Fruit fly (Drosophila melanogaster) whole organism, larva: ENCODE data around the gene CG12662.

ENCODE experiments used
- noc ChIP-seq: fragments of 200-800 bp; sonication (Bioruptor generic); optimal IDR thresholded peaks from 3 replicates; lab custom pipeline; 2019; ENCODE audit warnings: missing biosample characterization, mild to moderate bottlenecking, missing genetic modification characterization, moderate library complexity

The CG12662 gene

DNA sequence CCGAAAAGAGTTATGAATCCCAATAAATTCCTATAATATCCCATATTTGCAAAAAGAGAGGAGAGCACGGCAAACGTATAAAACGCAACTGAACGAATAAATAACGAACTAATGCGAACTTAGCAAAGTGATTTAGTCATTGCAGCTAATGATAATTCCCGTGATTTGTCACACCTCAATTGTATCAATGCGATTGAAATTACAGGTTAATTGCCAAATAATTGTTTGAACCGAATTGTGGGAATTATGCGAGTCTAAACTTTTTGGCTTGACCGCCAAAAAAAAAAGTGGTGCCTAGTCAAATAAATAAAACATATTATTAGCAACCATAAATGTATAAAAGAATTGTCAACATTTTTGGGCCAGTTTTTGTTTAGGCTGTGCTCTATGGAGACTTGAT is at the start of gene CG12662:
TSS of gene CG12662 (minus strand) at position 101 of the 400 bp plus-strand sequence.
- TF ChIP-seq noc (tag; lab: Kevin White, UChicago), result no peak

- no peak for TF ChIP-seq noc (tag; lab: Kevin White, UChicago)
Measured at dm6 chrX:9029900-9030373, 45.7 kb upstream of the CG12662 start, which contains the start of gene Nost. Gene Nost, plus strand, starts transcription at chrX:9030205.

dm6 chrX:9029416-9029815 is 45.2 kb upstream of the CG12662 start:
- no peak for TF ChIP-seq noc (tag; lab: Kevin White, UChicago)

DNA sequence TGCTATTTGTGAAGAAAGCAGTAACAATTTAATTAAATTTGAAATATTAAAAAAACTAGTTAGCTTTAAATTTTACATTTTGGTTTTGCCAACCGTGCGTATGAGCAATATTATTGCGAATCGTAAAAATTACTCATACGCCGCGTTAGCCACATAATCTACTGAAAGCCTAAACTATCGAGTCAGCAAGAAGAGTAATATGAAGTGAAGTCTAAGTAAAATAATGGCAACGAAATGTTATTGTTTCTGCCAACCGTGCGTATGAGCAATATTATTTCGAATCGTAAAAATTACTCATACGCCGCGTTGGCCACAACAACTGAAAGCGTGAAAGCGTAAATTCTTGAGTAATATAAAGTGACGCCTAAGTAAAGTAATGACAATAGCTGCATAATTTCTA is 35.9 kb upstream of the CG12662 start:
- TF ChIP-seq noc (tag; lab: Kevin White, UChicago), result no peak

DNA sequence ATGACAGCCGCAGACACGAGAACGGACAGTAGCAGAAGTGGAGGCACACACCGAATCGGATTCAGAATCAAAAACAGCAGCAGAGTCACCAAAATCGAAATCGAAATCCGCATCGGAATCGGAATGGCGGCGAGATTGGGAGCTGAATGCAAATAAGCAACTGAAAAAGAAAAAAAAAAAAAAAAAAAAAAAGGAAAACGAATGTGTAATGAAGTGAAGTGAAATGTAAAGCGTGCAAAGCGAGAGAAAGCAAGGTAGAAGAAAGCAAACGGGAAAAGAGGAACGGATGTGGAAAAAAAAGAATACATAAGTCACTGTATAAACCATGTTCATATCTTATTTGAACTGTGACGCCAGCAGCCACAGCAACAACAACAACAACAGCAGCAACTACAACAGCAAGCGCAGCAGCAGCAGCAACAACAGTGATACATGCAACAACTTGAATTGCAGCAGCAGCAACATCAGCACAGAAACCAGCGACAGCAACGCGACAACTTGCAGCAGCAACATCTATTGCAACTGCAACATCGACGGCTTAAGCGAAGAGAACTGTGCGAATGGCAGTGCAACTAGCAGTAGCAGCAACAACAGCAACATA is 29.2 kb upstream of the CG12662 start:
- no peak for TF ChIP-seq noc (tag; lab: Kevin White, UChicago)

dm6 chrX:9012722-9013121 is 28.5 kb upstream of the CG12662 start:
- TF ChIP-seq noc (tag; lab: Kevin White, UChicago), result no peak

- no peak for TF ChIP-seq noc (tag; lab: Kevin White, UChicago)
Measured at dm6 chrX:9007215-9007614, 23.0 kb upstream of the CG12662 start.

- TF ChIP-seq noc (tag; lab: Kevin White, UChicago), result no peak
Measured at dm6 chrX:9004333-9004732, 20.1 kb upstream of the CG12662 start.

DNA sequence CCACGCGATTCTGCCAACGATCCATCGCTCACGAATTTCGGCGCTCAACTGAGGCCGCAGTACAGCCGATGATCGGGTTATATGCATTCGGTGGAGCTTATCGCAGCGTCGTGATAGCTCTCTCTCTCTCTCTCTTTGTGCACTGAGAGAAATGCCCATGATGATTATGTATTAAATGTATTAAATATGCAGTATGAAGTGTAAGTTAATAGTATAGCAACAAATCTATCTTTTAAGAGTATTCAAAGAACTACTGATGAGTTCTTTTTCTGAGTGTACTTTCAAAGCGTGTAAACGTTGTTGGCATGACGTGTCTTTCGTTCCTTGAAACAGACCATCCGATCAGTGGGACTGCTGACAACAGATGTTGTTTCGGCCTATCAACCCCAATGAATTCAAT is 10.0 kb downstream of the CG12662 start, which contains the start of gene CG10962:
TSS of gene CG10962 (minus strand) at position 53 of the 400 bp plus-strand sequence.
- TF ChIP-seq noc (tag; lab: Kevin White, UChicago), result peak; percentile 81

DNA sequence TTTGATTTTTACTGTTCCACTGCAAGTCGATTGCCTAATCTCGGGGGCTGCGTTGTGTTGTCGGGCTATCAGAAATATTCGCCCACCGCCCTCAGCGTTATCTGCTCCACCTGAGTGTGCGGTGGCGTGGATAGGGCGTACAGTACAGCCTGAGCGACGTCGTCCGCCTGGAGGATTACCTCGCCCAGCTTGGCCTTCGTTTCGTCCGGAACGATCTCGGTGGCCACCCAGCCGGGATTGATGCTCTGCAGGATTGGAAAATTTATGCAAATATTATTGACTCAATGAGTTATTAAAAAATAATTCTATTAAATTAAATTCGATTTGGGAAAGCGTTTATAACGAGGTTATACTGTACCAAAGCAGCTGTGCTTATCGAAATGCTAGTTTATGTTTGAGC is 11.1 kb downstream of the CG12662 start:
- TF ChIP-seq noc (tag; lab: Kevin White, UChicago), result peak; percentile 67

DNA sequence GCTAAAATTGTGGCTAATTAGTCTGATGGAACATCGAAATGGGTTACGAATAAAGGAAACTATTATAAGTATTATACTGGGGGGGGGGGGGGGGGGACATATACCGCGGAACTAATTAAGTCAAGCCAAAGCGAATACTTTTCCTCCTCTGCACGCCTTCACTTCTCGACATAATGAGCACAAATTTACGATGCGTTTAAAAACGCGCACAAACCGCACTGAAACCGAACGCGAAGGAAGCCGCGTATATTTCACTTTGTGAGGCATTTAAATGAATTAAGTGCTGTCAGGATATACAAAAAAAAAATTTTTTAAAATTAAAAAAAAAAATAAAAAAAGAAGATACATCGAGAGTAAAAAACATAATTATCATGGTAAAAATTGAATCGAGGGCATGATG is 26.0 kb downstream of the CG12662 start:
- no peak for TF ChIP-seq noc (tag; lab: Kevin White, UChicago)
